Worm (Caenorhabditis elegans) whole organism, late embryonic: Measurements from ENCODE around the gene pfk-1.2.

ENCODE experiments used
- C38D4.7 ChIP-seq: fragments of 200-800 bp; sonication (Bioruptor generic); optimal IDR thresholded peaks from 2 replicates; lab custom pipeline; 2018; ENCODE audit warnings: mild to moderate bottlenecking, missing genetic modification characterization, moderate library complexity, missing compliant biosample characterization
- dmd-4 ChIP-seq: sonication (generic microtip); optimal IDR thresholded peaks from 2 replicates; lab custom pipeline; 2016; ENCODE audit warnings: borderline replicate concordance, missing genetic modification characterization, missing compliant biosample characterization
- dve-1 ChIP-seq: sonication (generic microtip); optimal IDR thresholded peaks from 2 replicates; lab custom pipeline; 2017; ENCODE audit warnings: antibody characterized with exemption, mild to moderate bottlenecking, missing genetic modification characterization, missing compliant biosample characterization
- hlh-30 ChIP-seq: sonication (generic microtip); optimal IDR thresholded peaks from 2 replicates; lab custom pipeline; 2017; ENCODE audit warnings: antibody characterized with exemption, missing genetic modification characterization, missing compliant biosample characterization; ENCODE audit not compliant: insufficient read depth
- lim-6 ChIP-seq: sonication (generic microtip); optimal IDR thresholded peaks from 2 replicates; lab custom pipeline; 2016; ENCODE audit warnings: missing genetic modification characterization, missing compliant biosample characterization
- nhr-11 ChIP-seq: fragments of 150-350 bp; optimal IDR thresholded peaks from 2 replicates; lab custom pipeline; 2014; ENCODE audit warnings: missing biosample characterization, missing genetic modification characterization
- odd-2 ChIP-seq: sonication (generic microtip); optimal IDR thresholded peaks from 2 replicates; lab custom pipeline; 2017; ENCODE audit warnings: antibody characterized with exemption, mild to moderate bottlenecking, missing genetic modification characterization, missing compliant biosample characterization
- pat-9 ChIP-seq: fragments of 200-800 bp; sonication (Bioruptor generic); optimal IDR thresholded peaks from 2 replicates; lab custom pipeline; 2018; ENCODE audit warnings: mild to moderate bottlenecking, missing genetic modification characterization, moderate library complexity, missing compliant biosample characterization
- pha-4 ChIP-seq: fragments of 150-350 bp; optimal IDR thresholded peaks from 2 replicates; lab custom pipeline; 2018; ENCODE audit warnings: missing biosample characterization, missing genetic modification reagents, missing genetic modification characterization
- pqm-1 ChIP-seq: sonication (generic microtip); optimal IDR thresholded peaks from 2 replicates; lab custom pipeline; 2016; ENCODE audit warnings: missing genetic modification characterization, missing compliant biosample characterization
- tbx-2 ChIP-seq: sonication (generic microtip); optimal IDR thresholded peaks from 2 replicates; lab custom pipeline; 2016; ENCODE audit warnings: missing genetic modification characterization, missing compliant biosample characterization
- unc-3 ChIP-seq, 2 experiments: fragments of 200-800 bp in 1 of 2; sonication (Bioruptor generic) in 1 of 2; sonication (generic microtip) in 1 of 2; conservative IDR thresholded peaks in 1 of 2; optimal IDR thresholded peaks in 1 of 2; 2 replicates each; pipeline versions ENCODE4 v1.3.6 to Lab custom; 2016 to 2022; ENCODE audit warnings: missing compliant biosample characterization in 2 of 2, missing genetic modification characterization in 2 of 2, missing genetic modification reagents in 1 of 2

ce11 chrV:9546042-9546581 lies 14.5 kb downstream of the pfk-1.2 start, which contains the start of gene C50F4.6:
- TF ChIP-seq pat-9 (tag; lab: Kevin White, UChicago) (no peak), pqm-1 (tag; lab: Kevin White, UChicago) (no peak), tbx-2 (tag; lab: Kevin White, UChicago) (no peak), odd-2 (tag; lab: Kevin White, UChicago) (no peak), hlh-30 (no peak), nhr-11 (tag; lab: Kevin White, UChicago) (no peak), lim-6 (tag; lab: Kevin White, UChicago) (no peak), pha-4 (tag; lab: Kevin White, UChicago) (no peak), C38D4.7 (GFP tag; lab: Kevin White, UChicago) (no peak), dmd-4 (no peak), unc-3 (GFP tag; conservative IDR thresholded peaks at IDR 0.05; lab: Robert Waterston, UW) (no peak), unc-3 (tag; optimal IDR thresholded peaks at IDR 0.05; lab: Kevin White, UChicago) (no peak), dve-1 (tag; lab: Kevin White, UChicago) (no peak)
